Fruit fly (Drosophila melanogaster) whole organism, embryonic: ENCODE results near the gene CG18266.

Source experiments
- ATbp ChIP-seq: fragments of 200-800 bp; sonication (Bioruptor generic); optimal IDR thresholded peaks from 2 replicates; lab custom pipeline; 2017; ENCODE audit warnings: missing biosample characterization, mild to moderate bottlenecking, missing genetic modification characterization, missing genetic modification reagents
- Adf1 ChIP-seq: fragments of 200-800 bp; sonication (Bioruptor generic); IDR thresholded peaks from 2 replicates; pipeline ENCODE4 v1.3.6; 2022; ENCODE audit warnings: missing biosample characterization, missing genetic modification characterization
- Asciz ChIP-seq: fragments of 200-800 bp; sonication (Bioruptor generic); optimal IDR thresholded peaks from 2 replicates; lab custom pipeline; 2017; ENCODE audit warnings: missing biosample characterization, mild to moderate bottlenecking, missing genetic modification characterization, missing genetic modification reagents
- Bgb ChIP-seq: fragments of 200-800 bp; sonication (Bioruptor generic); IDR thresholded peaks from 2 replicates; pipeline ENCODE4 v1.3.6; 2022; ENCODE audit warnings: missing biosample characterization, missing genetic modification characterization; ENCODE audit not compliant: partially characterized antibody
- Blimp-1 ChIP-seq: fragments of 200-800 bp; sonication (Bioruptor generic); optimal IDR thresholded peaks from 3 replicates; lab custom pipeline; 2018; ENCODE audit warnings: missing biosample characterization, missing genetic modification characterization, mild to moderate bottlenecking, moderate library complexity, missing genetic modification reagents
- CG10431 ChIP-seq: fragments of 200-800 bp; sonication (Bioruptor generic); optimal IDR thresholded peaks from 3 replicates; lab custom pipeline; 2018; ENCODE audit warnings: missing biosample characterization, mild to moderate bottlenecking, missing genetic modification characterization
- CG10543 ChIP-seq: fragments of 200-800 bp; sonication (Bioruptor generic); optimal IDR thresholded peaks from 3 replicates; lab custom pipeline; 2017; ENCODE audit warnings: missing biosample characterization, mild to moderate bottlenecking, missing genetic modification characterization, moderate library complexity
- CG12071 ChIP-seq: fragments of 200-800 bp; sonication (Bioruptor generic); optimal IDR thresholded peaks from 3 replicates; lab custom pipeline; 2018; ENCODE audit warnings: missing biosample characterization, mild to moderate bottlenecking, missing genetic modification characterization
- CG12219 ChIP-seq: fragments of 200-800 bp; sonication (Bioruptor generic); optimal IDR thresholded peaks from 3 replicates; lab custom pipeline; 2018; ENCODE audit warnings: missing biosample characterization, mild to moderate bottlenecking, missing genetic modification characterization
- CG1233 ChIP-seq: fragments of 200-800 bp; sonication (Bioruptor generic); optimal IDR thresholded peaks from 4 replicates; lab custom pipeline; 2018; ENCODE audit warnings: missing biosample characterization, mild to moderate bottlenecking, missing genetic modification characterization
- CG12391 ChIP-seq: fragments of 200-800 bp; sonication (Bioruptor generic); optimal IDR thresholded peaks from 3 replicates; lab custom pipeline; 2018; ENCODE audit warnings: missing biosample characterization, mild to moderate bottlenecking, missing genetic modification characterization, moderate library complexity
- CG15514 ChIP-seq: fragments of 200-800 bp; sonication (Bioruptor generic); optimal IDR thresholded peaks from 3 replicates; lab custom pipeline; 2017; ENCODE audit warnings: missing biosample characterization, missing genetic modification characterization, mild to moderate bottlenecking, moderate library complexity, missing genetic modification reagents
- CG3281 ChIP-seq: fragments of 200-800 bp; sonication (Bioruptor generic); optimal IDR thresholded peaks from 3 replicates; lab custom pipeline; 2017; ENCODE audit warnings: missing biosample characterization, mild to moderate bottlenecking, missing genetic modification characterization
- CG34376 ChIP-seq: fragments of 200-800 bp; sonication (Bioruptor generic); optimal IDR thresholded peaks from 2 replicates; lab custom pipeline; 2018; ENCODE audit warnings: missing biosample characterization, mild to moderate bottlenecking, missing genetic modification characterization
- CG4328 ChIP-seq: fragments of 200-800 bp; sonication (Bioruptor generic); optimal IDR thresholded peaks from 3 replicates; lab custom pipeline; 2017; ENCODE audit warnings: missing biosample characterization, missing genetic modification reagents, missing genetic modification characterization
- CG6813 ChIP-seq: fragments of 200-800 bp; sonication (Bioruptor generic); optimal IDR thresholded peaks from 2 replicates; lab custom pipeline; 2017; ENCODE audit warnings: missing biosample characterization, missing genetic modification characterization, mild to moderate bottlenecking, moderate library complexity, missing genetic modification reagents
- CG7372 ChIP-seq: fragments of 200-800 bp; sonication (Bioruptor generic); IDR thresholded peaks from 2 replicates; pipeline ENCODE4 v1.3.6; 2022; ENCODE audit warnings: missing biosample characterization, missing genetic modification characterization
- CG8281 ChIP-seq: fragments of 200-800 bp; sonication (Bioruptor generic); optimal IDR thresholded peaks from 2 replicates; lab custom pipeline; 2018; ENCODE audit warnings: missing biosample characterization, mild to moderate bottlenecking, missing genetic modification characterization, moderate library complexity
- CG9727 ChIP-seq: fragments of 200-800 bp; sonication (Bioruptor generic); optimal IDR thresholded peaks from 3 replicates; lab custom pipeline; 2017; ENCODE audit warnings: missing biosample characterization, mild to moderate bottlenecking, missing genetic modification characterization
- CTCF ChIP-seq: fragments of 200-800 bp; sonication (Bioruptor generic); optimal IDR thresholded peaks from 2 replicates; lab custom pipeline; 2017; ENCODE audit warnings: missing biosample characterization, mild to moderate bottlenecking, missing genetic modification characterization, moderate library complexity
- CrebB ChIP-seq: fragments of 200-800 bp; sonication (Bioruptor generic); optimal IDR thresholded peaks from 3 replicates; lab custom pipeline; 2018; ENCODE audit warnings: missing biosample characterization, mild to moderate bottlenecking, missing genetic modification characterization
- Dll ChIP-seq: fragments of 200-800 bp; sonication (Bioruptor generic); IDR thresholded peaks from 4 replicates; pipeline ENCODE4 v1.3.6; 2022; ENCODE audit warnings: missing biosample characterization, missing genetic modification characterization; ENCODE audit not compliant: partially characterized antibody
- Fer3 ChIP-seq: fragments of 200-800 bp; sonication (Bioruptor generic); optimal IDR thresholded peaks from 2 replicates; lab custom pipeline; 2018; ENCODE audit warnings: missing biosample characterization, mild to moderate bottlenecking, missing genetic modification characterization, moderate library complexity
- Hr78 ChIP-seq, 2 experiments: fragments of 200-800 bp in 1 of 2; fragments of >200 bp in 1 of 2; sonication (Bioruptor generic) in 1 of 2; optimal IDR thresholded peaks; 2 replicates each; lab custom pipeline; 2017 to 2019; ENCODE audit warnings: missing biosample characterization in 2 of 2, missing genetic modification characterization in 2 of 2, mild to moderate bottlenecking in 1 of 2, moderate library complexity in 1 of 2
- Jarid2 ChIP-seq: fragments of 200-800 bp; sonication (Bioruptor generic); optimal IDR thresholded peaks from 3 replicates; lab custom pipeline; 2017; ENCODE audit warnings: mild to moderate bottlenecking, missing biosample characterization, missing genetic modification reagents, missing genetic modification characterization
- Sox100B ChIP-seq: fragments of 200-800 bp; sonication (Bioruptor generic); optimal IDR thresholded peaks from 3 replicates; lab custom pipeline; 2018; ENCODE audit warnings: missing biosample characterization, mild to moderate bottlenecking, missing genetic modification characterization
- Vsx1 ChIP-seq: fragments of 200-800 bp; sonication (Bioruptor generic); optimal IDR thresholded peaks from 2 replicates; lab custom pipeline; 2017; ENCODE audit warnings: missing biosample characterization, mild to moderate bottlenecking, missing genetic modification characterization, missing genetic modification reagents
- ara ChIP-seq: fragments of 200-800 bp; sonication (Bioruptor generic); IDR thresholded peaks from 2 replicates; pipeline ENCODE4 v1.3.6; 2022; ENCODE audit warnings: missing biosample characterization, missing genetic modification characterization
- ci ChIP-seq: fragments of 200-800 bp; sonication (Bioruptor generic); IDR thresholded peaks from 3 replicates; pipeline ENCODE4 v1.3.6; 2022; ENCODE audit warnings: missing biosample characterization, missing genetic modification characterization
- crp ChIP-seq, 2 experiments: fragments of 200-800 bp; sonication (Bioruptor generic); optimal IDR thresholded peaks; 2 replicates in 1 of 2; 3 replicates in 1 of 2; lab custom pipeline; 2017; ENCODE audit warnings: missing biosample characterization in 2 of 2, missing genetic modification characterization in 2 of 2, mild to moderate bottlenecking in 1 of 2, moderate library complexity in 1 of 2
- exex ChIP-seq: fragments of 200-800 bp; sonication (Bioruptor generic); optimal IDR thresholded peaks from 4 replicates; lab custom pipeline; 2018; ENCODE audit warnings: missing biosample characterization, mild to moderate bottlenecking, missing genetic modification characterization, moderate library complexity
- hkb ChIP-seq, 2 experiments: fragments of 200-800 bp in 1 of 2; fragments of >200 bp in 1 of 2; sonication (Bioruptor generic) in 1 of 2; IDR thresholded peaks in 1 of 2; optimal IDR thresholded peaks in 1 of 2; 2 replicates each; pipeline versions ENCODE4 v1.3.6 to Lab custom; 2017 to 2022; ENCODE audit warnings: missing biosample characterization in 1 of 2, missing genetic modification characterization in 1 of 2
- jigr1 ChIP-seq: fragments of 200-800 bp; sonication (Bioruptor generic); IDR thresholded peaks from 3 replicates; pipeline ENCODE4 v1.3.6; 2022; ENCODE audit warnings: missing biosample characterization, missing genetic modification characterization
- kni ChIP-seq: fragments of 200-800 bp; sonication (Bioruptor generic); optimal IDR thresholded peaks from 3 replicates; lab custom pipeline; 2017; ENCODE audit warnings: mild to moderate bottlenecking, missing biosample characterization, missing genetic modification reagents, missing genetic modification characterization
- lov ChIP-seq, 2 experiments: fragments of 200-800 bp in 1 of 2; fragments of >200 bp in 1 of 2; sonication (Bioruptor generic) in 1 of 2; IDR thresholded peaks in 1 of 2; optimal IDR thresholded peaks in 1 of 2; 2 replicates in 1 of 2; 3 replicates in 1 of 2; pipeline versions ENCODE4 v1.3.6 to Lab custom; 2017 to 2022; ENCODE audit warnings: missing biosample characterization in 1 of 2, missing genetic modification characterization in 1 of 2
- mirr ChIP-seq: fragments of 200-800 bp; sonication (Bioruptor generic); optimal IDR thresholded peaks from 3 replicates; lab custom pipeline; 2018; ENCODE audit warnings: missing biosample characterization, mild to moderate bottlenecking, missing genetic modification characterization
- mld ChIP-seq: fragments of 200-800 bp; sonication (Bioruptor generic); IDR thresholded peaks from 3 replicates; pipeline ENCODE4 v1.3.6; 2022; ENCODE audit warnings: missing biosample characterization, missing genetic modification characterization; ENCODE audit not compliant: partially characterized antibody
- nerfin-1 ChIP-seq: fragments of 200-800 bp; sonication (Bioruptor generic); optimal IDR thresholded peaks from 3 replicates; lab custom pipeline; 2019; ENCODE audit warnings: missing biosample characterization, mild to moderate bottlenecking, missing genetic modification characterization, moderate library complexity
- salm ChIP-seq: fragments of 200-800 bp; sonication (Bioruptor generic); optimal IDR thresholded peaks from 2 replicates; lab custom pipeline; 2018; ENCODE audit warnings: missing biosample characterization, mild to moderate bottlenecking, missing genetic modification characterization
- sd ChIP-seq: fragments of 200-800 bp; sonication (Bioruptor generic); optimal IDR thresholded peaks from 3 replicates; lab custom pipeline; 2018; ENCODE audit warnings: missing biosample characterization, mild to moderate bottlenecking, missing genetic modification characterization, moderate library complexity
- tna ChIP-seq: fragments of 200-800 bp; sonication (Bioruptor generic); IDR thresholded peaks from 2 replicates; pipeline ENCODE4 v1.3.6; 2022; ENCODE audit warnings: missing biosample characterization, missing genetic modification characterization; ENCODE audit not compliant: partially characterized antibody
- trh ChIP-seq: fragments of 200-800 bp; sonication (Bioruptor generic); optimal IDR thresholded peaks from 2 replicates; lab custom pipeline; 2016; ENCODE audit warnings: missing biosample characterization, missing genetic modification characterization
- wek ChIP-seq: fragments of 200-800 bp; sonication (Bioruptor generic); optimal IDR thresholded peaks from 3 replicates; lab custom pipeline; 2018; ENCODE audit warnings: missing biosample characterization, mild to moderate bottlenecking, missing genetic modification characterization, moderate library complexity
- zfh1 ChIP-seq: fragments of 200-800 bp; sonication (Bioruptor generic); IDR thresholded peaks from 3 replicates; pipeline ENCODE4 v1.3.6; 2022; ENCODE audit warnings: missing biosample characterization, missing genetic modification characterization

CG18266 gene

dm6 chr2L:5596533-5596932 lies at the start of gene CG18266:
CG18266 (plus strand) TSS chr2L:5596833.
- no peak for TF ChIP-seq tna (GFP tag; lab: Robert Waterston, UW)
- TF ChIP-seq CG6813 = no peak
- no peak for TF ChIP-seq Adf1 (GFP tag; lab: Robert Waterston, UW)
- no peak for TF ChIP-seq CG15514 (GFP tag; lab: Kevin White, UChicago)
- TF ChIP-seq hkb (optimal IDR thresholded peaks at IDR 0.05; lab: Kevin White, UChicago) = no peak
- no peak for TF ChIP-seq hkb (GFP tag; IDR thresholded peaks at IDR 0.05; lab: Robert Waterston, UW)

- TF ChIP-seq CG9727 = peak; percentile 10
- TF ChIP-seq CG12391 (tag; lab: Kevin White, UChicago) = no peak
- TF ChIP-seq CTCF (GFP tag; lab: Kevin White, UChicago) = peak; percentile 2
- peak; percentile 30 for TF ChIP-seq ATbp
- peak; percentile 3 for TF ChIP-seq Fer3 (tag; lab: Kevin White, UChicago)
- TF ChIP-seq wek (GFP tag; lab: Kevin White, UChicago) = peak; percentile 34
- peak; percentile 43; the same call in 1 of the 3 replicates for TF ChIP-seq ci (GFP tag; lab: Robert Waterston, UW)
- no peak for TF ChIP-seq Blimp-1
- peak; percentile 77 for TF ChIP-seq Vsx1
- no peak for TF ChIP-seq Bgb (GFP tag; lab: Robert Waterston, UW)
- TF ChIP-seq trh (GFP tag; lab: Kevin White, UChicago) = no peak
- TF ChIP-seq CG3281 (GFP tag; lab: Kevin White, UChicago) = peak; percentile 13
- no peak for TF ChIP-seq lov (optimal IDR thresholded peaks at IDR 0.05; lab: Kevin White, UChicago)
- peak; percentile 23; the same call in 1 of the 3 replicates for TF ChIP-seq lov (GFP tag; IDR thresholded peaks at IDR 0.05; lab: Robert Waterston, UW)
- peak; percentile 12 for TF ChIP-seq CG1233 (GFP tag; lab: Kevin White, UChicago)
- TF ChIP-seq CG10543 = peak; percentile 51
- TF ChIP-seq Asciz (GFP tag; lab: Kevin White, UChicago) = peak; percentile 61
- peak; percentile 33 for TF ChIP-seq nerfin-1 (tag; lab: Kevin White, UChicago)
- TF ChIP-seq mirr = peak; percentile 65
- peak; percentile 39 for TF ChIP-seq CG12219 (GFP tag; lab: Kevin White, UChicago)
- peak; percentile 6 for TF ChIP-seq Jarid2 (GFP tag; lab: Kevin White, UChicago)
- peak; percentile 75 for TF ChIP-seq CG34376 (GFP tag; lab: Kevin White, UChicago)
- TF ChIP-seq CG7372 (GFP tag; lab: Robert Waterston, UW) = no peak
- peak in 1 of 2 experiments; percentile 20 for TF ChIP-seq crp (GFP tag; optimal IDR thresholded peaks at IDR 0.05; lab: Kevin White, UChicago)
- peak in 1 of 2 experiments; percentile 22 for TF ChIP-seq Hr78 (GFP tag; optimal IDR thresholded peaks at IDR 0.05; lab: Kevin White, UChicago)
- TF ChIP-seq Dll = 0 out of 4 replicates have a peak, but pooled peaks have one; percentile 37
- peak; percentile 30 for TF ChIP-seq salm (tag; lab: Kevin White, UChicago)
- TF ChIP-seq CG10431 = peak; percentile 37
- no peak for TF ChIP-seq jigr1
- TF ChIP-seq ara = peak; percentile 49; the same call in 1 of the 2 replicates
- peak; percentile 48 for TF ChIP-seq sd (tag; lab: Kevin White, UChicago)
- peak; percentile 9 for TF ChIP-seq CG4328 (GFP tag; lab: Kevin White, UChicago)
- peak; percentile 33 for TF ChIP-seq kni (GFP tag; lab: Kevin White, UChicago)
- TF ChIP-seq exex = peak; percentile 93
- TF ChIP-seq Sox100B (GFP tag; lab: Kevin White, UChicago) = no peak
- peak; percentile 57 for TF ChIP-seq CrebB (tag; lab: Kevin White, UChicago)
- peak; percentile 16 for TF ChIP-seq CG12071 (GFP tag; lab: Kevin White, UChicago)
- no peak for TF ChIP-seq hkb (optimal IDR thresholded peaks at IDR 0.05; lab: Kevin White, UChicago)
- 0 out of 2 replicates have a peak, but pooled peaks have one; percentile 30 for TF ChIP-seq hkb (GFP tag; IDR thresholded peaks at IDR 0.05; lab: Robert Waterston, UW)
- TF ChIP-seq zfh1 (GFP tag; lab: Robert Waterston, UW) = 0 out of 3 replicates have a peak, but pooled peaks have one; percentile 14
- peak; percentile 92 for TF ChIP-seq CG8281 (tag; lab: Kevin White, UChicago)
- TF ChIP-seq mld (GFP tag; lab: Robert Waterston, UW) = 0 out of 3 replicates have a peak, but pooled peaks have one; percentile 2
Observed at dm6 chr2L:5547288-5547777, 49.3 kb upstream of the CG18266 start.
